Worm (Caenorhabditis elegans) whole organism, L1 larva: ENCODE results near the gene F56D6.19.

Source experiments
- C16A3.4 ChIP-seq: fragments of 150-350 bp; optimal IDR thresholded peaks from 2 replicates; lab custom pipeline; 2014; ENCODE audit warnings: missing biosample characterization, missing genetic modification characterization
- aha-1 ChIP-seq: fragments of 150-350 bp; optimal IDR thresholded peaks from 2 replicates; lab custom pipeline; 2014; ENCODE audit warnings: missing biosample characterization, missing genetic modification characterization
- blmp-1 ChIP-seq: fragments of 150-350 bp; optimal IDR thresholded peaks from 2 replicates; lab custom pipeline; 2014; ENCODE audit warnings: missing biosample characterization, missing genetic modification characterization
- ceh-63 ChIP-seq: fragments of 200-800 bp; sonication (Bioruptor generic); optimal IDR thresholded peaks from 2 replicates; lab custom pipeline; 2018; ENCODE audit warnings: mild to moderate bottlenecking, missing genetic modification characterization, missing compliant biosample characterization
- ceh-82 ChIP-seq, 3 experiments: fragments of 150-350 bp in 1 of 3; sonication (generic microtip) in 2 of 3; optimal IDR thresholded peaks; 2 replicates each; lab custom pipeline; 2014 to 2017; ENCODE audit warnings: missing biosample characterization in 3 of 3, missing genetic modification characterization in 3 of 3
- ceh-90 ChIP-seq: sonication (generic microtip); optimal IDR thresholded peaks from 2 replicates; lab custom pipeline; 2016; ENCODE audit warnings: missing genetic modification characterization, missing compliant biosample characterization
- dpl-1 ChIP-seq, 3 experiments: fragments of 150-350 bp in 2 of 3; sonication (generic microtip) in 1 of 3; optimal IDR thresholded peaks; 2 replicates each; lab custom pipeline; 2014 to 2017; ENCODE audit warnings: missing biosample characterization in 3 of 3, missing genetic modification characterization in 3 of 3, missing genetic modification reagents in 3 of 3
- dsc-1 ChIP-seq: sonication (generic microtip); optimal IDR thresholded peaks from 2 replicates; lab custom pipeline; 2016; ENCODE audit warnings: mild to moderate bottlenecking, missing genetic modification characterization, missing compliant biosample characterization
- efl-1 ChIP-seq, 4 experiments: fragments of 150-350 bp; optimal IDR thresholded peaks in 3 of 4; peaks in 1 of 4; 1 replicate in 1 of 4; 2 replicates in 3 of 4; lab custom pipeline; 2014; ENCODE audit warnings: missing biosample characterization in 2 of 4, missing genetic modification characterization in 2 of 4, missing genetic modification reagents in 2 of 4
- efl-3 ChIP-seq: fragments of 200-800 bp; sonication (Bioruptor generic); optimal IDR thresholded peaks from 2 replicates; lab custom pipeline; 2018; ENCODE audit warnings: mild to moderate bottlenecking, missing genetic modification characterization, missing compliant biosample characterization
- egl-13 ChIP-seq: sonication (generic microtip); optimal IDR thresholded peaks from 2 replicates; lab custom pipeline; 2016; ENCODE audit warnings: missing genotype, missing genetic modification reagents, missing genetic modification characterization, missing compliant biosample characterization
- egl-27 ChIP-seq, 2 experiments: fragments of 150-350 bp in 1 of 2; sonication (generic microtip); optimal IDR thresholded peaks; 3 replicates each; lab custom pipeline; 2017 to 2018; ENCODE audit warnings: missing biosample characterization in 2 of 2, missing genetic modification characterization in 2 of 2, missing genetic modification reagents in 2 of 2
- elt-2 ChIP-seq: sonication (generic microtip); optimal IDR thresholded peaks from 2 replicates; lab custom pipeline; 2016; ENCODE audit warnings: missing genetic modification characterization, mild to moderate bottlenecking, inconsistent platforms, missing compliant biosample characterization, missing genetic modification reagents
- elt-3 ChIP-seq, 6 experiments: fragments of 150-350 bp in 1 of 6; sonication (generic microtip); optimal IDR thresholded peaks; 2 replicates each; lab custom pipeline; 2017 to 2018; ENCODE audit warnings: missing biosample characterization in 6 of 6, missing genetic modification characterization in 6 of 6, inconsistent platforms in 1 of 6
- fkh-10 ChIP-seq: sonication (generic microtip); optimal IDR thresholded peaks from 2 replicates; lab custom pipeline; 2017; ENCODE audit warnings: missing biosample characterization, missing genetic modification reagents, missing genetic modification characterization
- fkh-4 ChIP-seq: sonication (generic microtip); optimal IDR thresholded peaks from 2 replicates; lab custom pipeline; 2016; ENCODE audit warnings: missing compliant biosample characterization, missing genetic modification characterization, borderline replicate concordance
- fos-1 ChIP-seq: fragments of 150-350 bp; optimal IDR thresholded peaks from 2 replicates; lab custom pipeline; 2014; ENCODE audit warnings: missing biosample characterization, missing genetic modification characterization
- grh-1 ChIP-seq: fragments of 200-800 bp; sonication (Bioruptor generic); IDR thresholded peaks from 2 replicates; pipeline ENCODE4 v1.3.6; 2022; ENCODE audit warnings: missing genetic modification reagents, missing genetic modification characterization, missing compliant biosample characterization
- hpl-2 ChIP-seq: fragments of 150-350 bp; optimal IDR thresholded peaks from 2 replicates; lab custom pipeline; 2014; ENCODE audit warnings: missing biosample characterization, missing genetic modification reagents, missing genetic modification characterization
- isw-1 ChIP-seq: fragments of 200-800 bp; sonication (Bioruptor generic); IDR thresholded peaks from 2 replicates; pipeline ENCODE4 v1.3.6; 2022; ENCODE audit warnings: missing genetic modification characterization, missing compliant biosample characterization
- jun-1 ChIP-seq: fragments of 150-350 bp; optimal IDR thresholded peaks from 2 replicates; lab custom pipeline; 2014; ENCODE audit warnings: missing biosample characterization, missing genetic modification reagents, missing genetic modification characterization
- lin-15B ChIP-seq: fragments of 150-350 bp; sonication (generic microtip); optimal IDR thresholded peaks from 3 replicates; lab custom pipeline; 2014; ENCODE audit warnings: missing biosample characterization, missing genetic modification characterization
- lin-35 ChIP-seq, 2 experiments: fragments of 150-350 bp; optimal IDR thresholded peaks; 2 replicates each; lab custom pipeline; 2014; ENCODE audit warnings: missing biosample characterization in 2 of 2, missing genetic modification characterization in 2 of 2, missing genetic modification reagents in 2 of 2
- lsy-2 ChIP-seq, 2 experiments: fragments of 150-350 bp; optimal IDR thresholded peaks; 2 replicates each; lab custom pipeline; 2014; ENCODE audit warnings: missing biosample characterization in 2 of 2, missing genetic modification characterization in 2 of 2
- nhr-12 ChIP-seq: sonication (generic microtip); optimal IDR thresholded peaks from 2 replicates; lab custom pipeline; 2017; ENCODE audit warnings: missing biosample characterization, missing genetic modification characterization
- nhr-20 ChIP-seq: sonication (generic microtip); optimal IDR thresholded peaks from 2 replicates; lab custom pipeline; 2016; ENCODE audit warnings: mild to moderate bottlenecking, missing genetic modification characterization, missing compliant biosample characterization
- nhr-28 ChIP-seq: fragments of 150-350 bp; optimal IDR thresholded peaks from 2 replicates; lab custom pipeline; 2014; ENCODE audit warnings: missing biosample characterization, missing genetic modification characterization
- nhr-76 ChIP-seq: sonication (generic microtip); optimal IDR thresholded peaks from 2 replicates; lab custom pipeline; 2017; ENCODE audit warnings: missing biosample characterization, missing genetic modification characterization
- nhr-84 ChIP-seq: sonication (generic microtip); optimal IDR thresholded peaks from 2 replicates; lab custom pipeline; 2017; ENCODE audit warnings: missing biosample characterization, missing genetic modification characterization
- nhr-85 ChIP-seq: sonication (generic microtip); peaks from one replicate; lab custom pipeline; 2016; ENCODE audit warnings: missing genetic modification characterization, inconsistent platforms, missing compliant biosample characterization
- nhr-90 ChIP-seq: sonication (generic microtip); optimal IDR thresholded peaks from 2 replicates; lab custom pipeline; 2016; ENCODE audit warnings: mild to moderate bottlenecking, missing genetic modification characterization, missing compliant biosample characterization; ENCODE audit not compliant: poor library complexity
- pag-3 ChIP-seq: sonication (generic microtip); optimal IDR thresholded peaks from 2 replicates; lab custom pipeline; 2017; ENCODE audit warnings: missing genetic modification characterization, mild to moderate bottlenecking, missing compliant biosample characterization, antibody characterized with exemption, borderline replicate concordance; ENCODE audit not compliant: insufficient read depth
- pax-3 ChIP-seq: fragments of 200-800 bp; sonication (Bioruptor generic); optimal IDR thresholded peaks from 2 replicates; lab custom pipeline; 2018; ENCODE audit warnings: mild to moderate bottlenecking, missing genetic modification characterization, moderate library complexity, missing compliant biosample characterization
- pqm-1 ChIP-seq: sonication (generic microtip); optimal IDR thresholded peaks from 3 replicates; lab custom pipeline; 2017; ENCODE audit warnings: missing biosample characterization, missing genetic modification characterization
- snpc-4 ChIP-seq: fragments of 150-350 bp; optimal IDR thresholded peaks from 2 replicates; lab custom pipeline; 2014; ENCODE audit warnings: missing biosample characterization, missing genetic modification characterization
- swsn-7 ChIP-seq: sonication (generic microtip); optimal IDR thresholded peaks from 2 replicates; lab custom pipeline; 2016; ENCODE audit warnings: missing genetic modification characterization, missing compliant biosample characterization
- tlp-1 ChIP-seq: fragments of 150-350 bp; optimal IDR thresholded peaks from 2 replicates; lab custom pipeline; 2014; ENCODE audit warnings: missing biosample characterization, missing genetic modification characterization
- unc-30 ChIP-seq: sonication (generic microtip); optimal IDR thresholded peaks from 2 replicates; lab custom pipeline; 2017; ENCODE audit warnings: missing biosample characterization, missing genetic modification characterization
- vab-15 ChIP-seq: sonication (generic microtip); optimal IDR thresholded peaks from 2 replicates; lab custom pipeline; 2017; ENCODE audit warnings: missing genotype, mild to moderate bottlenecking, missing genetic modification characterization, missing compliant biosample characterization
- zag-1 ChIP-seq: fragments of 150-350 bp; optimal IDR thresholded peaks from 2 replicates; lab custom pipeline; 2014; ENCODE audit warnings: missing biosample characterization, missing genetic modification characterization
- zip-4 ChIP-seq: fragments of 200-800 bp; sonication (Bioruptor generic); optimal IDR thresholded peaks from 2 replicates; lab custom pipeline; 2018; ENCODE audit warnings: mild to moderate bottlenecking, missing genetic modification characterization, moderate library complexity, missing compliant biosample characterization

F56D6.19 gene

DNA sequence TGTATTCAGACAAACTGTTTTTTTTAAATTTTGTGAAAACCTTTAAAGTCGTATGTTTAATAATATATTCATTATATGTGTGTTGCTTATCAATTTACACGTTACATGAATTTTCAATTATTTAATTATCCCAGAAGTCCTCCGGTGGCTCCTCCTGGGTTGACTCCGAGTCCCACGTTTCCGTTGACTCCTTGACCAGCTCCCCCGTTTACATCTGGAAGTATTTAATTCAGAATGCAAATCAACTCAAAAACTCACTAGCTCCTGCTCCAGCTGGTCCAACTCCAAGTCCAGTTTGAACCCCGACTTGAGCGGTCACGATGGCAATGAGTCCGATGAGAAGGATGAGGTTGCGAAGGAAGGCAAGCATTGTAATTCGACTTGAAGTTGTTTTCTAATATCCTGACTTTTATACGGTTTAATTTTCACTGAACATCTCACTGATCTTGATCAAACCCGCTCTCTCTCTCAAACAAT is 20.5 kb upstream of the F56D6.19 start, which contains the start of gene F56D6.8:
Gene F56D6.8 (minus strand): TSS at position 427 of the 477 bp plus-strand sequence.
- TF ChIP-seq dpl-1 (GFP tag; optimal IDR thresholded peaks at IDR 0.05; lab: Kevin White, UChicago) (no peak), lin-35 (GFP tag; optimal IDR thresholded peaks at IDR 0.05; lab: Kevin White, UChicago) (no peak), unc-30 (tag; lab: Kevin White, UChicago) (no peak), nhr-85 (no peak), nhr-84 (tag; lab: Kevin White, UChicago) (no peak), fkh-4 (tag; lab: Kevin White, UChicago) (peak; percentile 45), dsc-1 (tag; lab: Kevin White, UChicago) (peak; percentile 75), zag-1 (tag; lab: Kevin White, UChicago) (no peak), pag-3 (no peak), ceh-82 (tag; optimal IDR thresholded peaks at IDR 0.05; lab: Kevin White, UChicago) (no peak), ceh-90 (tag; lab: Kevin White, UChicago) (no peak), fkh-10 (no peak), elt-3 (tag; optimal IDR thresholded peaks at IDR 0.05; lab: Kevin White, UChicago) (no peak), nhr-76 (tag; lab: Kevin White, UChicago) (no peak), ceh-63 (GFP tag; lab: Kevin White, UChicago) (no peak), efl-1 (optimal IDR thresholded peaks at IDR 0.05; lab: Kevin White, UChicago) (no peak), efl-1 (GFP tag; optimal IDR thresholded peaks at IDR 0.05 in 1 of 2; lab: Kevin White, UChicago) (peak in 1 of 2 experiments; percentile 67), zip-4 (no peak), snpc-4 (tag; lab: Kevin White, UChicago) (no peak)

- TF ChIP-seq blmp-1 (tag; lab: Kevin White, UChicago) (peak; percentile 40), hpl-2 (no peak)
Observed at ce11 chrIV:3894770-3895169, 19.8 kb upstream of the F56D6.19 start, which contains the start of gene dct-8. Gene dct-8 (plus strand): TSS chrIV:3895070.

DNA sequence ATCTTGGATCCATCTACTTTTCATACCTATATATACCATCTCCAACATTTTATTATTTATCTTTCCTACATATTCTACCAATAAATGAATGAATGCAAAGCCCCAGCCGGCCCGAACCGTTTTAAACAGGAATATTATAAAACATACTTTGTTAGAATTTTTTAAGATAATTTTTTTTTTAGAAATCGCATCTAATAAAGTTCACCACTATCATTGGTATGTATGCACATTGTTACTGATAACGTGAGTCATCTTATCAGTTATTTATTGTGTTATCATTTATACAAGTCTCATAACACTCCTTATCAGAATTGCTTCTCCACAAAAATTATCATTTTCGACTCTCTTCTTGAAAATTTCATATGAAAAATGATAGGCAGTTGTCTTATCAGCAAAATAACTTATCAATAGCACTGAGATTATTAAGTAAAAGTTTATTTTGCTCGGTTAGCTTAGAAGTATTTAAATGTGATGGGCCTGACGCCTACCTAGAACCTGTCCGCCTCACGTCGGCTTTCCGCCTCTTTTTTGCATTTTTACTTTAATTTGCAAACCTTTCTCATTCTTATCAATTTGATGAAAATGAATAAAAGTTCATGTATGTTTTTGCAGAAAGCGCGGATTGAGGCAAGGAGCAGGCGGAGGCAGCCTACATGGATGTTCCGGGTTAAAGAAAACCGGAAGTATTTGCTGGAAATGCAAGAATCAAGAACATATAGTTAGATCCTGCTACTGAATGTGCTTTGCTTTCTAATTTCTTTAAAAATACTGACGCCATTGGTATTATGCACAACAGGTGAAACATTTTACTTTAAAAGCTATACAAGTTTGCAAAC is 14.6 kb upstream of the F56D6.19 start, which contains the start of gene srz-62:
Gene srz-62 (plus strand): TSS at position 786 of the 836 bp plus-strand sequence.
- no peak for TF ChIP-seq nhr-28 (tag; lab: Kevin White, UChicago)
- TF ChIP-seq C16A3.4 (tag; lab: Kevin White, UChicago): no peak
- no peak for TF ChIP-seq isw-1 (GFP tag; lab: Robert Waterston, UW)
- TF ChIP-seq nhr-20 (tag; lab: Kevin White, UChicago): peak; percentile 32
- peak; percentile 43 for TF ChIP-seq egl-13 (tag; lab: Kevin White, UChicago)
- TF ChIP-seq hpl-2: peak; percentile 5
- peak; percentile 97 for TF ChIP-seq jun-1 (tag; lab: Kevin White, UChicago)
- TF ChIP-seq nhr-90 (tag; lab: Kevin White, UChicago): peak; percentile 40
- no peak for TF ChIP-seq grh-1 (GFP tag; lab: Robert Waterston, UW)
- TF ChIP-seq pax-3 (tag; lab: Kevin White, UChicago): peak; percentile 68
- no peak for TF ChIP-seq dpl-1 (GFP tag; optimal IDR thresholded peaks at IDR 0.05; lab: Kevin White, UChicago)
- no peak for TF ChIP-seq efl-3
- no peak for TF ChIP-seq lin-15B (tag; lab: Kevin White, UChicago)
- no peak for TF ChIP-seq fos-1
- TF ChIP-seq egl-27 (tag; optimal IDR thresholded peaks at IDR 0.05; lab: Kevin White, UChicago): peak in 1 of 2 experiments; percentile 23
- TF ChIP-seq lin-35 (GFP tag; optimal IDR thresholded peaks at IDR 0.05; lab: Kevin White, UChicago): peak in 1 of 2 experiments; percentile 56
- TF ChIP-seq tlp-1 (tag; lab: Kevin White, UChicago): peak; percentile 92
- TF ChIP-seq nhr-12 (tag; lab: Kevin White, UChicago): no peak
- TF ChIP-seq swsn-7: no peak
- peak in 1 of 2 experiments; percentile 61 for TF ChIP-seq lsy-2 (tag; optimal IDR thresholded peaks at IDR 0.05; lab: Kevin White, UChicago)
- TF ChIP-seq pqm-1 (tag; lab: Kevin White, UChicago): peak; percentile 100
- TF ChIP-seq elt-2: peak; percentile 100
- no peak for TF ChIP-seq aha-1 (tag; lab: Kevin White, UChicago)
- no peak for TF ChIP-seq vab-15 (tag; lab: Kevin White, UChicago)
- TF ChIP-seq efl-1 (optimal IDR thresholded peaks at IDR 0.05; lab: Kevin White, UChicago): no peak
- TF ChIP-seq efl-1 (GFP tag; optimal IDR thresholded peaks at IDR 0.05 in 1 of 2; lab: Kevin White, UChicago): peak in 1 of 2 experiments; percentile 78
